Worm (Caenorhabditis elegans) whole organism, late embryonic: Measurements from ENCODE around the gene C05B5.2.

Source experiments
- nhr-11 ChIP-seq: fragments of 150-350 bp; optimal IDR thresholded peaks from 2 replicates; lab custom pipeline; 2014; ENCODE audit warnings: missing biosample characterization, missing genetic modification characterization
- pha-4 ChIP-seq: fragments of 150-350 bp; optimal IDR thresholded peaks from 2 replicates; lab custom pipeline; 2018; ENCODE audit warnings: missing biosample characterization, missing genetic modification reagents, missing genetic modification characterization

DNA sequence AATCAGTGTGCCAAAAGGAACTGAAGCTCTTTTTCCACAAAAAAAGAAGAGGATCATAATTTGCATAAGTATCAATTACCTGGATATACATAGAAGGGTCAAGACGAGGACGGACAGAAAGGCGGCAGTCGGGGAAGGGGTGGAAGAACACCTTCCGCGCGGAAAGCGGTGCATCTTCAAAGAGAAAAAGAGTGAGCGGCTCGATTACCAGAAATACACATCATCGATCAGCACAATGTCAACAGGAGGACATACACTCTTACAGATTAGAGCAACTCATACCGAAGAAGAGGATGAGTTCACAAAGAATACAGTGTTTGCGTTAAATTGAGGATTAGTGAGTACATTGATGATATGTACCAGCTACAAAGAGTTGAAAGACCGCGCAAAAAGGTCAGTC lies 31.0 kb downstream of the C05B5.2 start:
- TF ChIP-seq nhr-11 (tag; lab: Kevin White, UChicago) (no peak), pha-4 (tag; lab: Kevin White, UChicago) (no peak)
